Fruit fly (Drosophila melanogaster) whole organism, adult: ENCODE measurements around the gene Chsy.

Experiments
- CG11617 ChIP-seq: fragments of 200-800 bp; sonication (Bioruptor generic); optimal IDR thresholded peaks from 2 replicates; lab custom pipeline; 2017; ENCODE audit warnings: mild to moderate bottlenecking, missing biosample characterization, missing genetic modification reagents, missing genetic modification characterization
- bab1 ChIP-seq: fragments of 200-800 bp; sonication (Bioruptor generic); optimal IDR thresholded peaks from 3 replicates; lab custom pipeline; 2019; ENCODE audit warnings: missing biosample characterization, mild to moderate bottlenecking, missing genetic modification characterization, moderate library complexity
- cnc ChIP-seq, 2 experiments: fragments of >200 bp; optimal IDR thresholded peaks; 2 replicates each; lab custom pipeline; 2017
- kay ChIP-seq: fragments of 200-800 bp; sonication (Bioruptor generic); peaks from one replicate; lab custom pipeline; 2016; ENCODE audit warnings: missing biosample characterization, missing genetic modification characterization, borderline replicate concordance

DNA sequence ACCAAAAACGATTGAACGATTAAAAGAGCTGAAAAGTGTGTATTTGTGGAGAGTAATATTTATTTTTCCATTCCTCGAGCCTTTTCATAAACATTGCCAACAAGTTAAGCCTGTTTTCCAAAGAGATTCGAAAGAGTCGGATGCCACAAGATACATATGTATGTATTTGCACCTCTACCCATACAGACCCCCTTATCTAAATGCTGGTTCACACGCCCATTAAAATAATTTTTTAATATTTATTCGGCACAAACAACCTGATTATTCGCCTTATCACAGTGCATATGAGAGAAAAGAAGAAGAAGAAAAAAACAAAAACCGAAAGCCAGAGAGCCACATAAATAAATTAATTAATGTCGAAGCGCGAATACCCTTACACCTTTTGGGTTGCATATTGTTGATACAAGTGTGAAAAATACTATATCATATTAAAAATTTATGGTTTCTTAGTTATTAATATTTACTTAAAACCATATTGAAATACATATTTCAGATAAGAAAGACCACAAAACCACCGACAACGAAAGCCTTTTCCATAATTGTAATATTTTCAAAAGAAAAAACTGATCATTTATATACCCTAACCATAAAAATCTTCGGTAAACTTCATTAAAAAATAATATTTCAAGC is 24.9 kb downstream of the Chsy start:
- TF ChIP-seq bab1 (peak; percentile 18), kay (GFP tag; lab: Kevin White, UChicago) (no peak), cnc (optimal IDR thresholded peaks at IDR 0.05; lab: Kevin White, UChicago) (no peak), CG11617 (GFP tag; lab: Kevin White, UChicago) (no peak)
